Fruit fly (Drosophila melanogaster) whole organism: ENCODE results near the gene CG6793.

Experiments
- Dll ChIP-seq: fragments of >200 bp; optimal IDR thresholded peaks from 2 replicates; lab custom pipeline; 2017
- EcR ChIP-seq, 2 experiments: fragments of >200 bp; optimal IDR thresholded peaks; 2 replicates each; lab custom pipeline; 2017; ENCODE audit warnings: missing biosample characterization in 2 of 2, missing genetic modification characterization in 2 of 2, missing genetic modification reagents in 2 of 2
- usp ChIP-seq: fragments of >200 bp; optimal IDR thresholded peaks from 2 replicates; lab custom pipeline; 2017; ENCODE audit warnings: missing biosample characterization, missing genetic modification characterization, mixed read lengths

DNA sequence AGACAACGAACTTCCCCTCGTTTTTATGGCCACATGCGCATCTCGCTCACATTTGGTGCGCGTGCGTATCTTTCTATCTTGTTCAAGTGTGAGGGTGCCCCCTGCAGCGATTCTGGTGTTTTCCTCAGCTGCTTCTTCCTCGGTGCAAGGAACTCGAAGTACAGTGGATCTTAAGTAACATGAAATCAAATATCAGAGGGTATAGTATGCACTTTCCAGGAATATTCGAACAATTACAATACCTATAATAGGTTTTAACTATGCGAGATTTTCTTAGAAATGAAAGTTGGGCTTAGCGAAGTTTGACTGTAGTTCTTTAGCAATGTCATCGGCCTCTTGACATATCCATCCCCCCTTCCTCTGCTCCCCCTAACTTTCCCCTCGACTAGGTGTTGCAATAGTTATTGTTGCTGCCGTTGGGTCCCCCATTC lies 20.6 kb downstream of the CG6793 start:
- TF ChIP-seq EcR (GFP tag; optimal IDR thresholded peaks at IDR 0.05; lab: Kevin White, UChicago) (peak in 1 of 2 experiments; percentile 97), Dll (no peak), usp (GFP tag; lab: Kevin White, UChicago) (no peak)
